Fruit fly (Drosophila melanogaster) whole organism, wandering third instar larva: ENCODE measurements around the gene CG43098.

Source experiments
- Abd-B ChIP-seq: fragments of >200 bp; optimal IDR thresholded peaks from 2 replicates; lab custom pipeline; 2017; ENCODE audit warnings: missing biosample characterization, missing genetic modification characterization
- CG32264 ChIP-seq: fragments of 200-800 bp; sonication (Bioruptor generic); optimal IDR thresholded peaks from 2 replicates; lab custom pipeline; 2016; ENCODE audit warnings: missing biosample characterization, missing genetic modification characterization
- CG9705 ChIP-seq: fragments of 200-800 bp; sonication (Bioruptor generic); optimal IDR thresholded peaks from 2 replicates; lab custom pipeline; 2018; ENCODE audit warnings: missing biosample characterization, mild to moderate bottlenecking, missing genetic modification characterization
- CrebA ChIP-seq: fragments of 200-800 bp; sonication (Bioruptor generic); optimal IDR thresholded peaks from 2 replicates; lab custom pipeline; 2016; ENCODE audit warnings: missing biosample characterization, mild to moderate bottlenecking, missing genetic modification characterization, borderline replicate concordance
- Dfd ChIP-seq: fragments of >200 bp; optimal IDR thresholded peaks from 2 replicates; lab custom pipeline; 2017; ENCODE audit warnings: missing biosample characterization, missing genetic modification characterization
- Dif ChIP-seq: fragments of 200-275, 200-300 bp; sonication (Bioruptor generic); optimal IDR thresholded peaks from 2 replicates; lab custom pipeline; 2018; ENCODE audit warnings: missing biosample characterization, missing genetic modification characterization; ENCODE audit not compliant: partially characterized antibody
- GATAd ChIP-seq: sonication (Bioruptor generic); optimal IDR thresholded peaks from 2 replicates; lab custom pipeline; 2016; ENCODE audit warnings: missing biosample characterization, missing genetic modification characterization
- HLH106 ChIP-seq: fragments of 200-800 bp; optimal IDR thresholded peaks from 3 replicates; lab custom pipeline; 2019; ENCODE audit warnings: missing biosample characterization, mild to moderate bottlenecking, missing genetic modification characterization, moderate library complexity
- Hnf4 ChIP-seq: fragments of 200-800 bp; sonication (Bioruptor generic); optimal IDR thresholded peaks from 2 replicates; lab custom pipeline; 2016; ENCODE audit warnings: missing biosample characterization, mild to moderate bottlenecking, missing genetic modification characterization
- Hr83 ChIP-seq: fragments of 200-300 bp; sonication (Bioruptor generic); optimal IDR thresholded peaks from 2 replicates; lab custom pipeline; 2016; ENCODE audit warnings: missing biosample characterization, mild to moderate bottlenecking, missing genetic modification characterization, moderate library complexity; ENCODE audit not compliant: poor library complexity, severe bottlenecking
- Mio ChIP-seq: sonication (Bioruptor generic); optimal IDR thresholded peaks from 2 replicates; lab custom pipeline; 2016; ENCODE audit warnings: missing biosample characterization, missing genetic modification characterization
- Myc ChIP-seq: fragments of >200 bp; optimal IDR thresholded peaks from 2 replicates; lab custom pipeline; 2017
- N ChIP-seq: fragments of >200 bp; optimal IDR thresholded peaks from 2 replicates; lab custom pipeline; 2018; ENCODE audit warnings: missing biosample characterization, missing external identifiers, missing genetic modification characterization
- OdsH ChIP-seq: fragments of 200-800 bp; sonication (Bioruptor generic); optimal IDR thresholded peaks from 2 replicates; lab custom pipeline; 2016; ENCODE audit warnings: missing biosample characterization, mild to moderate bottlenecking, missing genetic modification characterization
- Rel ChIP-seq, 2 experiments: fragments of 200-800 bp; sonication (Bioruptor generic) in 1 of 2; optimal IDR thresholded peaks; 2 replicates in 1 of 2; 3 replicates in 1 of 2; lab custom pipeline; 2016 to 2019; ENCODE audit warnings: mild to moderate bottlenecking in 2 of 2, missing biosample characterization in 2 of 2, missing genetic modification characterization in 2 of 2, moderate library complexity in 1 of 2
- Sp1 ChIP-seq: fragments of 200-800 bp; sonication (Bioruptor generic); optimal IDR thresholded peaks from 3 replicates; lab custom pipeline; 2019; ENCODE audit warnings: missing biosample characterization, mild to moderate bottlenecking, missing genetic modification characterization, moderate library complexity
- Vsx2 ChIP-seq: fragments of 200-300, 225-300 bp; sonication (Bioruptor generic); optimal IDR thresholded peaks from 2 replicates; lab custom pipeline; 2018; ENCODE audit warnings: missing biosample characterization, missing genetic modification characterization; ENCODE audit not compliant: partially characterized antibody
- br ChIP-seq: fragments of 200-800 bp; sonication (Bioruptor generic); optimal IDR thresholded peaks from 2 replicates; lab custom pipeline; 2016; ENCODE audit warnings: missing biosample characterization, missing genetic modification characterization
- brk ChIP-seq: fragments of 200-800 bp; sonication (Bioruptor generic); optimal IDR thresholded peaks from 2 replicates; lab custom pipeline; 2016; ENCODE audit warnings: missing biosample characterization, mild to moderate bottlenecking, missing genetic modification characterization
- dl ChIP-seq, 2 experiments: fragments of 175-275, 200-275 bp in 1 of 2; fragments of 200-275 bp in 1 of 2; sonication (Bioruptor generic); optimal IDR thresholded peaks; lab custom pipeline; 2018; ENCODE audit warnings: mild to moderate bottlenecking in 2 of 2, missing biosample characterization in 2 of 2, missing genetic modification characterization in 2 of 2, moderate library complexity in 2 of 2; ENCODE audit not compliant: partially characterized antibody in 2 of 2, insufficient read depth in 1 of 2
- dsf ChIP-seq: sonication (Bioruptor generic); optimal IDR thresholded peaks from 2 replicates; lab custom pipeline; 2016; ENCODE audit warnings: missing biosample characterization, missing genetic modification characterization, borderline replicate concordance
- ey ChIP-seq: fragments of 200-800 bp; sonication (Bioruptor generic); optimal IDR thresholded peaks from 2 replicates; lab custom pipeline; 2016; ENCODE audit warnings: missing biosample characterization, missing genetic modification characterization
- fru ChIP-seq: fragments of 200-800 bp; sonication (Bioruptor generic); optimal IDR thresholded peaks from 3 replicates; lab custom pipeline; 2016; ENCODE audit warnings: missing biosample characterization, mild to moderate bottlenecking, missing genetic modification characterization
- h ChIP-seq: fragments of 200-800 bp; sonication (Bioruptor generic); optimal IDR thresholded peaks from 3 replicates; lab custom pipeline; 2016; ENCODE audit warnings: missing biosample characterization, mild to moderate bottlenecking, missing genetic modification characterization
- lola ChIP-seq: fragments of >200 bp; optimal IDR thresholded peaks from 2 replicates; lab custom pipeline; 2017; ENCODE audit warnings: missing biosample characterization, missing genetic modification characterization
- pan ChIP-seq: fragments of >200 bp; optimal IDR thresholded peaks from 2 replicates; lab custom pipeline; 2017
- psq ChIP-seq: fragments of 200-800 bp; sonication (Bioruptor generic); optimal IDR thresholded peaks from 3 replicates; lab custom pipeline; 2017; ENCODE audit warnings: missing biosample characterization, mild to moderate bottlenecking, missing genetic modification characterization, moderate library complexity
- rgr ChIP-seq: fragments of 200-800 bp; sonication (Bioruptor generic); optimal IDR thresholded peaks from 3 replicates; lab custom pipeline; 2016; ENCODE audit warnings: missing biosample characterization, mild to moderate bottlenecking, missing genetic modification characterization
- sage ChIP-seq: fragments of 200-800 bp; sonication (Bioruptor generic); optimal IDR thresholded peaks from 2 replicates; lab custom pipeline; 2016; ENCODE audit warnings: missing biosample characterization, mild to moderate bottlenecking, missing genetic modification characterization
- sv ChIP-seq: fragments of 200-800 bp; sonication (Bioruptor generic); optimal IDR thresholded peaks from 3 replicates; lab custom pipeline; 2016; ENCODE audit warnings: missing biosample characterization, missing genetic modification characterization
- tai ChIP-seq: sonication (Bioruptor generic); optimal IDR thresholded peaks from 2 replicates; lab custom pipeline; 2016; ENCODE audit warnings: missing biosample characterization, missing genetic modification characterization
- usp ChIP-seq: fragments of >200 bp; optimal IDR thresholded peaks from 2 replicates; lab custom pipeline; 2017; ENCODE audit warnings: missing biosample characterization, missing genetic modification characterization
- woc ChIP-seq: sonication (Bioruptor generic); optimal IDR thresholded peaks from 2 replicates; lab custom pipeline; 2016; ENCODE audit warnings: missing biosample characterization, mild to moderate bottlenecking, missing genetic modification characterization

CG43098 gene

dm6 chr3L:3665288-3666210 is 6.7 kb downstream of the CG43098 start:
- TF ChIP-seq Rel (GFP tag; optimal IDR thresholded peaks at IDR 0.05; lab: Kevin White, UChicago) (no peak), Rel (tag; optimal IDR thresholded peaks at IDR 0.05; lab: Kevin White, UChicago) (no peak), rgr (GFP tag; lab: Kevin White, UChicago) (peak; percentile 45), tai (peak; percentile 60), Abd-B (no peak), ey (GFP tag; lab: Kevin White, UChicago) (peak; percentile 56), Hnf4 (GFP tag; lab: Kevin White, UChicago) (peak; percentile 12), Sp1 (peak; percentile 28), br (GFP tag; lab: Kevin White, UChicago) (peak; percentile 26), CG32264 (GFP tag; lab: Kevin White, UChicago) (no peak), psq (GFP tag; lab: Kevin White, UChicago) (peak; percentile 16), Dfd (GFP tag; lab: Kevin White, UChicago) (no peak), Hr83 (GFP tag; lab: Kevin White, UChicago) (no peak), OdsH (GFP tag; lab: Kevin White, UChicago) (peak; percentile 50), N (no peak), sv (GFP tag; lab: Kevin White, UChicago) (peak; percentile 42), usp (GFP tag; lab: Kevin White, UChicago) (no peak), CrebA (GFP tag; lab: Kevin White, UChicago) (no peak), Dif (GFP tag; lab: Kevin White, UChicago) (no peak), Vsx2 (GFP tag; lab: Kevin White, UChicago) (no peak), fru (GFP tag; lab: Kevin White, UChicago) (no peak)

dm6 chr3L:3667594-3667993 is 8.7 kb downstream of the CG43098 start:
- TF ChIP-seq Mio (GFP tag; lab: Kevin White, UChicago) (no peak), CrebA (GFP tag; lab: Kevin White, UChicago) (no peak), h (GFP tag; lab: Kevin White, UChicago) (no peak), woc (no peak), usp (GFP tag; lab: Kevin White, UChicago) (no peak), dsf (GFP tag; lab: Kevin White, UChicago) (no peak), dl (GFP tag; optimal IDR thresholded peaks at IDR 0.05; lab: Kevin White, UChicago; ENCODE audit: insufficient read depth in 1 of 2, partially characterized antibody in 2 of 2) (no peak), psq (GFP tag; lab: Kevin White, UChicago) (no peak)

dm6 chr3L:3672490-3673107 is 13.7 kb downstream of the CG43098 start:
- no peak for TF ChIP-seq Sp1

dm6 chr3L:3678375-3678774 is 19.5 kb downstream of the CG43098 start:
- TF ChIP-seq Hr83 (GFP tag; lab: Kevin White, UChicago), result no peak
- TF ChIP-seq Dif (GFP tag; lab: Kevin White, UChicago), result no peak
- no peak for TF ChIP-seq sage (GFP tag; lab: Kevin White, UChicago)
- TF ChIP-seq pan, result no peak
- TF ChIP-seq Rel (GFP tag; optimal IDR thresholded peaks at IDR 0.05; lab: Kevin White, UChicago), result no peak
- no peak for TF ChIP-seq Rel (tag; optimal IDR thresholded peaks at IDR 0.05; lab: Kevin White, UChicago)
- no peak for TF ChIP-seq lola
- no peak for TF ChIP-seq woc
- no peak for TF ChIP-seq Hnf4 (GFP tag; lab: Kevin White, UChicago)
- no peak for TF ChIP-seq GATAd (GFP tag; lab: Kevin White, UChicago)
- TF ChIP-seq dsf (GFP tag; lab: Kevin White, UChicago), result no peak
- TF ChIP-seq sv (GFP tag; lab: Kevin White, UChicago), result no peak
- no peak for TF ChIP-seq brk (GFP tag; lab: Kevin White, UChicago)
- TF ChIP-seq rgr (GFP tag; lab: Kevin White, UChicago), result no peak
- TF ChIP-seq tai, result no peak
- no peak for TF ChIP-seq br (GFP tag; lab: Kevin White, UChicago)
- no peak for TF ChIP-seq CG9705 (GFP tag; lab: Kevin White, UChicago)
- no peak for TF ChIP-seq fru (GFP tag; lab: Kevin White, UChicago)
- no peak for TF ChIP-seq HLH106 (tag; lab: Kevin White, UChicago)
- TF ChIP-seq Myc (lab: Kevin White, UChicago), result no peak
- no peak for TF ChIP-seq OdsH (GFP tag; lab: Kevin White, UChicago)
